Fruit fly (Drosophila melanogaster) whole organism, pupa: ENCODE measurements around the gene ppk31.

Experiments used
- CG10348 ChIP-seq: fragments of 200-800 bp; sonication (Bioruptor generic); IDR thresholded peaks from 2 replicates; pipeline ENCODE4 v1.3.6; 2022; ENCODE audit warnings: missing biosample characterization, missing genetic modification characterization
- CG13204 ChIP-seq: fragments of 200-800 bp; sonication (Bioruptor generic); optimal IDR thresholded peaks from 2 replicates; lab custom pipeline; 2018; ENCODE audit warnings: missing biosample characterization, mild to moderate bottlenecking, missing genetic modification characterization, moderate library complexity
- CG14655 ChIP-seq: fragments of 200-800 bp; sonication (Bioruptor generic); optimal IDR thresholded peaks from 3 replicates; lab custom pipeline; 2017; ENCODE audit warnings: mild to moderate bottlenecking, missing biosample characterization, missing genetic modification reagents, missing genetic modification characterization
- CG32121 ChIP-seq: fragments of 200-800 bp; sonication (Bioruptor generic); IDR thresholded peaks from 2 replicates; pipeline ENCODE4 v1.3.6; 2022; ENCODE audit warnings: missing biosample characterization, missing genetic modification characterization
- CG34367 ChIP-seq: fragments of 200-800 bp; sonication (Bioruptor generic); optimal IDR thresholded peaks from 2 replicates; lab custom pipeline; 2018; ENCODE audit warnings: missing biosample characterization, mild to moderate bottlenecking, missing genetic modification characterization
- CG4496 ChIP-seq: fragments of 200-800 bp; sonication (Bioruptor generic); IDR thresholded peaks from 3 replicates; pipeline ENCODE4 v1.3.6; 2022; ENCODE audit warnings: missing biosample characterization, missing genetic modification characterization
- CG8301 ChIP-seq: fragments of 200-800 bp; sonication (Bioruptor generic); optimal IDR thresholded peaks from 2 replicates; lab custom pipeline; 2018; ENCODE audit warnings: missing biosample characterization, mild to moderate bottlenecking, missing genetic modification characterization
- CG9948 ChIP-seq: fragments of 200-800 bp; sonication (Bioruptor generic); optimal IDR thresholded peaks from 2 replicates; lab custom pipeline; 2018; ENCODE audit warnings: missing biosample characterization, mild to moderate bottlenecking, missing genetic modification characterization, moderate library complexity
- EcR ChIP-seq: fragments of 200-800 bp; sonication (Bioruptor generic); optimal IDR thresholded peaks from 3 replicates; lab custom pipeline; 2019; ENCODE audit warnings: missing biosample characterization, missing genetic modification characterization, mild to moderate bottlenecking, moderate library complexity, missing genetic modification reagents
- Ets98B ChIP-seq: fragments of 200-800 bp; sonication (Bioruptor generic); IDR thresholded peaks from 2 replicates; pipeline ENCODE4 v1.3.6; 2022; ENCODE audit warnings: missing biosample characterization, missing genetic modification characterization
- Snoo ChIP-seq: fragments of 200-800 bp; sonication (Bioruptor generic); optimal IDR thresholded peaks from 3 replicates; lab custom pipeline; 2017; ENCODE audit warnings: missing biosample characterization, mild to moderate bottlenecking, missing genetic modification characterization, inconsistent platforms
- gl ChIP-seq: fragments of 200-800 bp; sonication (Bioruptor generic); optimal IDR thresholded peaks from 2 replicates; lab custom pipeline; 2018; ENCODE audit warnings: missing biosample characterization, mild to moderate bottlenecking, missing genetic modification characterization
- rn ChIP-seq: fragments of 200-800 bp; sonication (Bioruptor generic); IDR thresholded peaks from 2 replicates; pipeline ENCODE4 v1.3.6; 2022; ENCODE audit warnings: missing biosample characterization, missing genetic modification characterization

dm6 chr3R:27135692-27136641 is 27.0 kb upstream of the ppk31 start:
- TF ChIP-seq CG9948 (tag; lab: Kevin White, UChicago) (peak; percentile 9), CG32121 (GFP tag; lab: Robert Waterston, UW) (peak; percentile 10; the same call in 1 of the 2 replicates), CG13204 (peak; percentile 18), Snoo (tag; lab: Kevin White, UChicago) (peak; percentile 45), CG10348 (GFP tag; lab: Robert Waterston, UW) (no peak), CG14655 (GFP tag; lab: Kevin White, UChicago) (peak; percentile 28), rn (GFP tag; lab: Robert Waterston, UW) (no peak), CG34367 (tag; lab: Kevin White, UChicago) (peak; percentile 54), CG8301 (no peak), EcR (GFP tag; lab: Kevin White, UChicago) (no peak), Ets98B (GFP tag; lab: Robert Waterston, UW) (no peak), gl (tag; lab: Kevin White, UChicago) (peak; percentile 68), CG4496 (no peak)
